Fruit fly (Drosophila melanogaster) whole organism, embryonic: Measurements from ENCODE around the gene Syx13.

Source experiments
- Antp ChIP-seq: fragments of 200-800 bp; sonication (Bioruptor generic); optimal IDR thresholded peaks from 3 replicates; lab custom pipeline; 2016; ENCODE audit warnings: missing biosample characterization, missing genetic modification characterization
- Awh ChIP-seq: fragments of 200-800 bp; sonication (Bioruptor generic); IDR thresholded peaks from 2 replicates; pipeline ENCODE4, ENCODE4 v1.3.6; 2022; ENCODE audit warnings: missing biosample characterization, missing genetic modification characterization
- B-H1 ChIP-seq: fragments of 200-800 bp; sonication (Bioruptor generic); IDR thresholded peaks from 3 replicates; pipeline ENCODE4 v1.3.6; 2022; ENCODE audit warnings: missing biosample characterization, missing genetic modification characterization
- CG10209 ChIP-seq: fragments of 200-800 bp; sonication (Bioruptor generic); optimal IDR thresholded peaks from 3 replicates; lab custom pipeline; 2017; ENCODE audit warnings: missing biosample characterization, mild to moderate bottlenecking, missing genetic modification characterization, missing genetic modification reagents
- CG12299 ChIP-seq: fragments of 200-800 bp; sonication (Bioruptor generic); optimal IDR thresholded peaks from 2 replicates; lab custom pipeline; 2018; ENCODE audit warnings: missing biosample characterization, mild to moderate bottlenecking, missing genetic modification characterization
- CG13123 ChIP-seq: fragments of 200-800 bp; sonication (Bioruptor generic); optimal IDR thresholded peaks from 2 replicates; lab custom pipeline; 2016; ENCODE audit warnings: missing biosample characterization, missing genetic modification characterization
- CG15601 ChIP-seq: fragments of 200-800 bp; sonication (Bioruptor generic); optimal IDR thresholded peaks from 3 replicates; lab custom pipeline; 2019; ENCODE audit warnings: missing biosample characterization, mild to moderate bottlenecking, missing genetic modification characterization, moderate library complexity
- CG2120 ChIP-seq: fragments of 200-800 bp; sonication (Bioruptor generic); optimal IDR thresholded peaks from 3 replicates; lab custom pipeline; 2016; ENCODE audit warnings: missing biosample characterization, missing genetic modification characterization
- CG2875 ChIP-seq: fragments of 200-800 bp; sonication (Bioruptor generic); optimal IDR thresholded peaks from 2 replicates; lab custom pipeline; 2017; ENCODE audit warnings: missing biosample characterization, mild to moderate bottlenecking, missing genetic modification characterization, missing genetic modification reagents
- CG3163 ChIP-seq: fragments of 200-800 bp; sonication (Bioruptor generic); optimal IDR thresholded peaks from 3 replicates; lab custom pipeline; 2016; ENCODE audit warnings: missing biosample characterization, missing genetic modification characterization
- CG3281 ChIP-seq: fragments of 200-800 bp; sonication (Bioruptor generic); optimal IDR thresholded peaks from 3 replicates; lab custom pipeline; 2017; ENCODE audit warnings: missing biosample characterization, mild to moderate bottlenecking, missing genetic modification characterization
- CG4730 ChIP-seq: fragments of 200-800 bp; sonication (Bioruptor generic); IDR thresholded peaks from 2 replicates; pipeline ENCODE4 v1.3.6; 2022; ENCODE audit warnings: missing biosample characterization, missing genetic modification characterization
- CG6175 ChIP-seq: fragments of 200-800 bp; sonication (Bioruptor generic); IDR thresholded peaks from 3 replicates; pipeline ENCODE4 v1.3.6; 2022; ENCODE audit warnings: missing biosample characterization, missing genetic modification characterization
- CG6254 ChIP-seq: fragments of 200-800 bp; sonication (Bioruptor generic); optimal IDR thresholded peaks from 3 replicates; lab custom pipeline; 2017; ENCODE audit warnings: mild to moderate bottlenecking, missing biosample characterization, missing genetic modification reagents, missing genetic modification characterization
- CG7963 ChIP-seq: fragments of 200-800 bp; sonication (Bioruptor generic); IDR thresholded peaks from 3 replicates; pipeline ENCODE4 v1.3.6; 2022; ENCODE audit warnings: missing biosample characterization, missing genetic modification characterization; ENCODE audit not compliant: partially characterized antibody
- CG8478 ChIP-seq: fragments of >200 bp; optimal IDR thresholded peaks from 2 replicates; lab custom pipeline; 2018
- CHES-1-like ChIP-seq: fragments of 200-800 bp; sonication (Bioruptor generic); optimal IDR thresholded peaks from 2 replicates; lab custom pipeline; 2016; ENCODE audit warnings: missing biosample characterization, missing genetic modification characterization
- CTCF ChIP-seq: fragments of 200-800 bp; sonication (Bioruptor generic); optimal IDR thresholded peaks from 2 replicates; lab custom pipeline; 2017; ENCODE audit warnings: missing biosample characterization, mild to moderate bottlenecking, missing genetic modification characterization, moderate library complexity
- Dad ChIP-seq: fragments of 200-800 bp; sonication (Bioruptor generic); optimal IDR thresholded peaks from 3 replicates; lab custom pipeline; 2016; ENCODE audit warnings: missing biosample characterization, missing genetic modification characterization
- Ets97D ChIP-seq: fragments of 200-800 bp; sonication (Bioruptor generic); optimal IDR thresholded peaks from 3 replicates; lab custom pipeline; 2016; ENCODE audit warnings: missing biosample characterization, missing genetic modification characterization
- HLH3B ChIP-seq: fragments of 200-800 bp; sonication (Bioruptor generic); IDR thresholded peaks from 2 replicates; pipeline ENCODE4 v1.3.6; 2022; ENCODE audit warnings: missing biosample characterization, missing genetic modification characterization
- Hr39 ChIP-seq: fragments of >200 bp; optimal IDR thresholded peaks from 2 replicates; lab custom pipeline; 2017
- Hsf ChIP-seq: fragments of 200-800 bp; sonication (Bioruptor generic); optimal IDR thresholded peaks from 3 replicates; lab custom pipeline; 2016; ENCODE audit warnings: missing biosample characterization, missing genetic modification characterization
- NC2α ChIP-seq: fragments of 200-800 bp; sonication (Bioruptor generic); optimal IDR thresholded peaks from 2 replicates; lab custom pipeline; 2016; ENCODE audit warnings: missing biosample characterization, missing genetic modification characterization
- Neu2 ChIP-seq: fragments of 200-800 bp; sonication (Bioruptor generic); optimal IDR thresholded peaks from 3 replicates; lab custom pipeline; 2016; ENCODE audit warnings: missing biosample characterization, missing genetic modification characterization, borderline replicate concordance
- Ptx1 ChIP-seq: fragments of 200-800 bp; sonication (Bioruptor generic); IDR thresholded peaks from 2 replicates; pipeline ENCODE4 v1.3.6; 2022; ENCODE audit warnings: missing biosample characterization, missing genetic modification characterization
- Side ChIP-seq: fragments of 200-800 bp; sonication (Bioruptor generic); optimal IDR thresholded peaks from 2 replicates; lab custom pipeline; 2016; ENCODE audit warnings: missing biosample characterization, missing genetic modification characterization
- Stat92E ChIP-seq, 3 experiments: fragments of >200 bp in 2 of 3; fragments of 200-800 bp in 1 of 3; sonication (Bioruptor generic) in 1 of 3; optimal IDR thresholded peaks; 2 replicates each; lab custom pipeline; 2017 to 2019; ENCODE audit warnings: missing biosample characterization in 3 of 3, missing genetic modification characterization in 3 of 3, mild to moderate bottlenecking in 1 of 3, moderate library complexity in 1 of 3
- ara ChIP-seq: fragments of 200-800 bp; sonication (Bioruptor generic); IDR thresholded peaks from 2 replicates; pipeline ENCODE4 v1.3.6; 2022; ENCODE audit warnings: missing biosample characterization, missing genetic modification characterization
- ato ChIP-seq: fragments of 200-800 bp; sonication (Bioruptor generic); IDR thresholded peaks from 2 replicates; pipeline ENCODE4 v1.3.6; 2022; ENCODE audit warnings: missing biosample characterization, missing genetic modification characterization; ENCODE audit not compliant: partially characterized antibody
- az2 ChIP-seq: fragments of 200-800 bp; sonication (Bioruptor generic); optimal IDR thresholded peaks from 3 replicates; lab custom pipeline; 2016; ENCODE audit warnings: missing biosample characterization, missing genetic modification characterization
- bsh ChIP-seq, 2 experiments: fragments of 200-800 bp; sonication (Bioruptor generic); optimal IDR thresholded peaks; 2 replicates each; lab custom pipeline; 2017 to 2018; ENCODE audit warnings: mild to moderate bottlenecking in 2 of 2, missing biosample characterization in 2 of 2, missing genetic modification characterization in 2 of 2, moderate library complexity in 1 of 2
- cas ChIP-seq: fragments of 200-800 bp; sonication (Bioruptor generic); IDR thresholded peaks from 2 replicates; pipeline ENCODE4 v1.3.6; 2022; ENCODE audit warnings: missing biosample characterization, missing genetic modification characterization
- crc ChIP-seq: fragments of 200-800 bp; sonication (Bioruptor generic); optimal IDR thresholded peaks from 2 replicates; lab custom pipeline; 2016; ENCODE audit warnings: missing biosample characterization, missing genetic modification characterization
- dan ChIP-seq: fragments of 200-800 bp; sonication (Bioruptor generic); IDR thresholded peaks from 2 replicates; pipeline ENCODE4 v1.3.6; 2022; ENCODE audit warnings: missing biosample characterization, missing genetic modification characterization
- dimm ChIP-seq: fragments of 200-800 bp; sonication (Bioruptor generic); IDR thresholded peaks from 2 replicates; pipeline ENCODE4 v1.3.6; 2022; ENCODE audit warnings: missing biosample characterization, missing genetic modification characterization
- gce ChIP-seq: fragments of 200-800 bp; sonication (Bioruptor generic); IDR thresholded peaks from 3 replicates; pipeline ENCODE4 v1.3.6; 2022; ENCODE audit warnings: missing biosample characterization, missing genetic modification characterization
- gcm2 ChIP-seq: fragments of 200-800 bp; sonication (Bioruptor generic); optimal IDR thresholded peaks from 2 replicates; lab custom pipeline; 2016; ENCODE audit warnings: missing biosample characterization, missing genetic modification characterization
- kah ChIP-seq: fragments of 200-800 bp; sonication (Bioruptor generic); optimal IDR thresholded peaks from 2 replicates; lab custom pipeline; 2018; ENCODE audit warnings: missing biosample characterization, mild to moderate bottlenecking, missing genetic modification characterization
- lbe ChIP-seq: fragments of 200-800 bp; sonication (Bioruptor generic); optimal IDR thresholded peaks from 2 replicates; lab custom pipeline; 2016; ENCODE audit warnings: missing biosample characterization, mild to moderate bottlenecking, missing genetic modification characterization
- mirr ChIP-seq: fragments of 200-800 bp; sonication (Bioruptor generic); optimal IDR thresholded peaks from 3 replicates; lab custom pipeline; 2018; ENCODE audit warnings: missing biosample characterization, mild to moderate bottlenecking, missing genetic modification characterization
- nom ChIP-seq: fragments of 200-800 bp; sonication (Bioruptor generic); optimal IDR thresholded peaks from 2 replicates; lab custom pipeline; 2017; ENCODE audit warnings: missing biosample characterization, missing genetic modification characterization, mild to moderate bottlenecking, moderate library complexity, missing genetic modification reagents
- pita ChIP-seq: fragments of 200-800 bp; sonication (Bioruptor generic); optimal IDR thresholded peaks from 2 replicates; lab custom pipeline; 2017; ENCODE audit warnings: missing biosample characterization, mild to moderate bottlenecking, missing genetic modification characterization
- sd ChIP-seq: fragments of 200-800 bp; sonication (Bioruptor generic); optimal IDR thresholded peaks from 3 replicates; lab custom pipeline; 2018; ENCODE audit warnings: missing biosample characterization, mild to moderate bottlenecking, missing genetic modification characterization, moderate library complexity
- sima ChIP-seq: fragments of 200-800 bp; sonication (Bioruptor generic); optimal IDR thresholded peaks from 2 replicates; lab custom pipeline; 2016; ENCODE audit warnings: missing biosample characterization, missing genetic modification characterization
- sqz ChIP-seq: fragments of 200-800 bp; sonication (Bioruptor generic); optimal IDR thresholded peaks from 3 replicates; lab custom pipeline; 2018; ENCODE audit warnings: missing biosample characterization, mild to moderate bottlenecking, missing genetic modification characterization
- toy ChIP-seq: fragments of 200-800 bp; sonication (Bioruptor generic); IDR thresholded peaks from 2 replicates; pipeline ENCODE4 v1.3.6; 2022; ENCODE audit warnings: missing biosample characterization, missing genetic modification characterization
- zen2 ChIP-seq: fragments of 200-800 bp; sonication (Bioruptor generic); IDR thresholded peaks from 3 replicates; pipeline ENCODE4 v1.3.6; 2022; ENCODE audit warnings: missing biosample characterization, missing genetic modification characterization; ENCODE audit not compliant: partially characterized antibody
- zf30C ChIP-seq: fragments of 200-800 bp; sonication (Bioruptor generic); optimal IDR thresholded peaks from 3 replicates; lab custom pipeline; 2018; ENCODE audit warnings: missing biosample characterization, mild to moderate bottlenecking, missing genetic modification characterization
- zfh2 ChIP-seq: fragments of 200-800 bp; sonication (Bioruptor generic); optimal IDR thresholded peaks from 2 replicates; lab custom pipeline; 2016; ENCODE audit warnings: missing biosample characterization, missing genetic modification characterization

The Syx13 gene

DNA sequence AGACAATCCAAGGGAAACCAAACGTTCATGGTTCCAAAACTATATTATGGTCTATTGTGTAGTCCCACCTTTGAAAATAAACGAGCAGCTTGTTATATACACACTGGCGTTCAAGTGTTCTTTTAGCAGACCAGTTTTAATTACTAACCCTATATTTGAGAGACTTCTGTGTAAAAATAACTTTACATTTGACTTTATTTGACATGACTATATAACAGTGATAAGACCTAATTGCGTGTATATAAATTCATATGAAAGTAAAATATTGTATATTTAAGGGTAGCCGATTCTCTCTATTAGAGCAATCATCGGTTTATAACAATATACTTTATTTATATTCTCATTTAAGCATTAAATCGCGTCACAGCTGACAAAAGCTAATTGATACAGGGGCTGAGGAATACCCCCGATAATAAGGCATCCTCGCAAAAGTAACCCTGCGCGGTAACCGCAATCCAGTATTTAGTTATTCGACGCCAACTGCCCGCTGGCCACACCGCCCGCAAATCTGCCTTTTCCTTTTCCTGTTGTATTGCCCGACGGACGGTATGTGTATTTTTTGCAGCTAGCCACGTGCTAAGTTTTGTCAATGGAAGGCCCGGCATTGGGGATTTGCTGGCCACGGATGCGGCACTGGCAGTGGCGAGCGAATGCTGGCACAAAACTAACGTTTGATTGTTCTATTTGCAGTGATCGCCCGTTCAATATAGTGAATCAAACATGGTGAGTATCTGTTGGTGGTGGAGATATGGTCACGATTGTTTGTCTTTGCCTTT lies 2.8 kb upstream of the Syx13 start, which contains the start of gene RpS4 (continued):
- peak; percentile 61 for TF ChIP-seq B-H1 (GFP tag; lab: Robert Waterston, UW)
- TF ChIP-seq Dad (GFP tag; lab: Kevin White, UChicago), result peak; percentile 79
- peak; percentile 83 to 87 for TF ChIP-seq bsh (GFP tag; optimal IDR thresholded peaks at IDR 0.05; lab: Kevin White, UChicago)
- TF ChIP-seq gce (GFP tag; lab: Robert Waterston, UW), result peak; percentile 92
- peak; percentile 90 for TF ChIP-seq Side (GFP tag; lab: Kevin White, UChicago)
- peak; percentile 94 for TF ChIP-seq CG2875 (GFP tag; lab: Kevin White, UChicago)
- TF ChIP-seq CG12299 (tag; lab: Kevin White, UChicago), result peak; percentile 85
- peak; percentile 71 for TF ChIP-seq CG2120 (GFP tag; lab: Kevin White, UChicago)
- peak; percentile 90 for TF ChIP-seq CG15601 (tag; lab: Kevin White, UChicago)
- TF ChIP-seq HLH3B (GFP tag; lab: Robert Waterston, UW), result peak; percentile 79
- TF ChIP-seq crc (GFP tag; lab: Kevin White, UChicago), result peak; percentile 72
- no peak for TF ChIP-seq Hr39
- peak; percentile 95 for TF ChIP-seq CG3281
- peak; percentile 92 for TF ChIP-seq Awh (GFP tag; lab: Robert Waterston, UW)
- no peak for TF ChIP-seq dimm
- no peak for TF ChIP-seq zen2 (GFP tag; lab: Robert Waterston, UW)
- TF ChIP-seq Antp (GFP tag; lab: Kevin White, UChicago), result peak; percentile 80
- TF ChIP-seq az2, result peak; percentile 39
- peak; percentile 62 for TF ChIP-seq CG3163
- peak; percentile 73 for TF ChIP-seq Ptx1
- TF ChIP-seq cas (GFP tag; lab: Robert Waterston, UW), result peak; percentile 26; the same call in 1 of the 2 replicates
- TF ChIP-seq zf30C (GFP tag; lab: Kevin White, UChicago), result peak; percentile 76
- no peak for TF ChIP-seq dan (GFP tag; lab: Robert Waterston, UW)
- peak; percentile 72; the same call in 1 of the 2 replicates for TF ChIP-seq toy
- TF ChIP-seq gcm2 (GFP tag; lab: Kevin White, UChicago), result peak; percentile 94
- peak; percentile 31 for TF ChIP-seq sd (tag; lab: Kevin White, UChicago)
- TF ChIP-seq CG7963 (GFP tag; lab: Robert Waterston, UW), result no peak
- peak in 1 of 3 experiments; percentile 83 for TF ChIP-seq Stat92E (GFP tag; optimal IDR thresholded peaks at IDR 0.05; lab: Kevin White, UChicago)
- peak; percentile 93 for TF ChIP-seq sqz
- peak; percentile 97 for TF ChIP-seq nom (GFP tag; lab: Kevin White, UChicago)
- TF ChIP-seq CG13123, result peak; percentile 59
- TF ChIP-seq Ets97D, result peak; percentile 99
- TF ChIP-seq sima (GFP tag; lab: Kevin White, UChicago), result peak; percentile 80
- peak; percentile 86 for TF ChIP-seq Hsf (GFP tag; lab: Kevin White, UChicago)
- TF ChIP-seq CHES-1-like (GFP tag; lab: Kevin White, UChicago), result peak; percentile 86
- TF ChIP-seq zfh2 (GFP tag; lab: Kevin White, UChicago), result peak; percentile 80
- peak; percentile 71 for TF ChIP-seq CTCF
- TF ChIP-seq CG6254 (GFP tag; lab: Kevin White, UChicago), result peak; percentile 88
- peak; percentile 91 for TF ChIP-seq kah (GFP tag; lab: Kevin White, UChicago)
- TF ChIP-seq NC2α (GFP tag; lab: Kevin White, UChicago), result peak; percentile 61
- TF ChIP-seq pita (GFP tag; lab: Kevin White, UChicago), result peak; percentile 21
- no peak for TF ChIP-seq CG8478 (lab: Kevin White, UChicago)
- TF ChIP-seq ara (GFP tag; lab: Robert Waterston, UW), result peak; percentile 77
- TF ChIP-seq CG10209 (GFP tag; lab: Kevin White, UChicago), result peak; percentile 90
- peak; percentile 34 for TF ChIP-seq lbe (GFP tag; lab: Kevin White, UChicago)
- TF ChIP-seq ato, result peak; percentile 35; the same call in 1 of the 2 replicates
- peak; percentile 99 for TF ChIP-seq mirr
- TF ChIP-seq Neu2 (GFP tag; lab: Kevin White, UChicago), result peak; percentile 65
- TF ChIP-seq CG6175 (GFP tag; lab: Robert Waterston, UW), result peak; percentile 77
- peak; percentile 67 for TF ChIP-seq CG4730 (GFP tag; lab: Robert Waterston, UW)
